Worm (Caenorhabditis elegans) whole organism, L4/young adult: ENCODE results near the gene osm-7.

Experiments
- W03F9.2 ChIP-seq: fragments of 150-350 bp; optimal IDR thresholded peaks from 2 replicates; lab custom pipeline; 2014; ENCODE audit warnings: missing biosample characterization, missing genetic modification characterization
- dao-5 ChIP-seq: sonication (generic microtip); optimal IDR thresholded peaks from 2 replicates; lab custom pipeline; 2016; ENCODE audit warnings: missing genotype, missing genetic modification characterization, moderate library complexity, missing compliant biosample characterization
- him-1 ChIP-seq: sonication (generic microtip); optimal IDR thresholded peaks from 2 replicates; lab custom pipeline; 2016; ENCODE audit warnings: missing genotype, missing genetic modification reagents, missing genetic modification characterization, missing compliant biosample characterization

DNA sequence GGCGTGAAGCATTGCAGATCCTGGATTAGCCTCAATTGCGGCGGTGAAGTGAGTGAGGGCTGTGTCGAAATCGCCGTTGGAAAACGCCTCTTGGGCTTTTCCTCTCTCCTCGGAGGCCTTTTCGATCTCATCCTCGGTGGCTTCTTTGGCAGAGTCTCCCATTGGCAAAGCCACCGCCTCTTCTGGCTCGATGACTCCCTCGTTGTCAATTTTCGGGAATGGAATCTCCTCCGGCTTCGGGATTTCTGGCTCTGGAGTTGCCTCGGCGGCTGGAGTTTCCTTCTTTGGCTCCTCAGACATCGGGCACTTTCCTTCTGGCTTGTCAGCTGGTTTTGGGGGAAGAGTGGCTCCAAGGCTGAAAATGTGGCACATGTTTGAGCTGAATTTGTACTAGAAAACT is 45.7 kb downstream of the osm-7 start:
- TF ChIP-seq W03F9.2 (no peak), him-1 (no peak), dao-5 (tag; lab: Kevin White, UChicago) (no peak)
